Worm (Caenorhabditis elegans) whole organism, early embryonic: ENCODE measurements around the gene sri-21.

Experiments
- B0310.2 ChIP-seq: sonication (generic microtip); optimal IDR thresholded peaks from 2 replicates; lab custom pipeline; 2016; ENCODE audit warnings: mild to moderate bottlenecking, missing genetic modification characterization, missing compliant biosample characterization
- F13C5.2 ChIP-seq: sonication (generic microtip); optimal IDR thresholded peaks from 2 replicates; lab custom pipeline; 2017; ENCODE audit warnings: mild to moderate bottlenecking, missing genetic modification characterization, inconsistent platforms, missing compliant biosample characterization
- aly-1 ChIP-seq: sonication (generic microtip); optimal IDR thresholded peaks from 2 replicates; lab custom pipeline; 2016; ENCODE audit warnings: missing genetic modification characterization, missing compliant biosample characterization
- ama-1 ChIP-seq: fragments of 150-350 bp; optimal IDR thresholded peaks from 2 replicates; lab custom pipeline; 2014
- ceh-13 ChIP-seq: fragments of 200-800 bp; sonication (Bioruptor generic); optimal IDR thresholded peaks from 2 replicates; lab custom pipeline; 2018; ENCODE audit warnings: mild to moderate bottlenecking, missing genetic modification characterization, missing compliant biosample characterization
- ets-7 ChIP-seq: sonication (generic microtip); optimal IDR thresholded peaks from 2 replicates; lab custom pipeline; 2016; ENCODE audit warnings: missing genotype, missing genetic modification characterization, missing compliant biosample characterization
- hmbx-1 ChIP-seq: sonication (generic microtip); optimal IDR thresholded peaks from 2 replicates; lab custom pipeline; 2016; ENCODE audit warnings: mild to moderate bottlenecking, missing genetic modification characterization, missing compliant biosample characterization
- hmg-4 ChIP-seq: fragments of 200-800 bp; sonication (Bioruptor generic); optimal IDR thresholded peaks from 2 replicates; lab custom pipeline; 2018; ENCODE audit warnings: mild to moderate bottlenecking, missing genetic modification characterization, missing compliant biosample characterization
- hnd-1 ChIP-seq: sonication (generic microtip); optimal IDR thresholded peaks from 2 replicates; lab custom pipeline; 2016; ENCODE audit warnings: missing genetic modification characterization, missing compliant biosample characterization
- pes-1 ChIP-seq: fragments of 200-800 bp; sonication (Bioruptor generic); IDR thresholded peaks from 2 replicates; pipeline ENCODE4 v1.3.6; 2022; ENCODE audit warnings: missing genetic modification reagents, missing genetic modification characterization, missing compliant biosample characterization
- scrt-1 ChIP-seq: fragments of 200-800 bp; sonication (Bioruptor generic); IDR thresholded peaks from 2 replicates; pipeline ENCODE4 v1.3.6; 2022; ENCODE audit warnings: missing genetic modification characterization, missing compliant biosample characterization
- sea-1 ChIP-seq: fragments of 200-800 bp; sonication (Bioruptor generic); conservative IDR thresholded peaks from 2 replicates; pipeline ENCODE4 v1.3.6; 2022; ENCODE audit warnings: missing genetic modification characterization, missing compliant biosample characterization
- tbx-37 ChIP-seq: fragments of 200-800 bp; sonication (Bioruptor generic); conservative IDR thresholded peaks from 2 replicates; pipeline ENCODE4 v1.3.6; 2022; ENCODE audit warnings: missing genetic modification reagents, missing genetic modification characterization, missing compliant biosample characterization
- tra-4 ChIP-seq: sonication (generic microtip); optimal IDR thresholded peaks from 2 replicates; lab custom pipeline; 2017; ENCODE audit warnings: missing genetic modification characterization, missing compliant biosample characterization

- no peak for TF ChIP-seq ama-1
- TF ChIP-seq B0310.2 (tag; lab: Kevin White, UChicago), result no peak
- no peak for TF ChIP-seq hmbx-1
- no peak for TF ChIP-seq sea-1 (GFP tag; lab: Robert Waterston, UW)
- no peak for TF ChIP-seq tbx-37 (GFP tag; lab: Robert Waterston, UW)
- no peak for TF ChIP-seq ets-7
- no peak for TF ChIP-seq hmg-4 (GFP tag; lab: Kevin White, UChicago)
- TF ChIP-seq pes-1 (GFP tag; lab: Robert Waterston, UW), result no peak
- no peak for TF ChIP-seq hnd-1
- no peak for TF ChIP-seq F13C5.2 (tag; lab: Kevin White, UChicago)
- TF ChIP-seq ceh-13 (GFP tag; lab: Kevin White, UChicago), result no peak
- TF ChIP-seq tra-4, result no peak
- no peak for TF ChIP-seq scrt-1
- TF ChIP-seq aly-1 (tag; lab: Kevin White, UChicago), result no peak
Measured at ce11 chrV:3555986-3556385, 6.3 kb downstream of the sri-21 start, which contains the start of gene grl-30.
